Fruit fly (Drosophila melanogaster) whole organism, embryonic: Measurements from ENCODE around the gene CG43322.
A peak's percentile ranks its signal among the peaks of the same experiment; 100 is the strongest.

Experiments used
- Atf-2 ChIP-seq: fragments of 200-800 bp; sonication (Bioruptor generic); optimal IDR thresholded peaks from 2 replicates; lab custom pipeline; 2016; ENCODE audit warnings: missing biosample characterization, missing genetic modification characterization
- Atf3 ChIP-seq: fragments of 200-800 bp; sonication (Bioruptor generic); optimal IDR thresholded peaks from 3 replicates; lab custom pipeline; 2016; ENCODE audit warnings: missing biosample characterization, missing genetic modification characterization
- Bgb ChIP-seq: fragments of 200-800 bp; sonication (Bioruptor generic); IDR thresholded peaks from 2 replicates; pipeline ENCODE4 v1.3.6; 2022; ENCODE audit warnings: missing biosample characterization, missing genetic modification characterization; ENCODE audit not compliant: partially characterized antibody
- Bteb2 ChIP-seq: fragments of 200-800 bp; sonication (Bioruptor generic); optimal IDR thresholded peaks from 2 replicates; lab custom pipeline; 2016; ENCODE audit warnings: missing biosample characterization, missing genetic modification characterization
- CG11723 ChIP-seq: fragments of 200-800 bp; sonication (Bioruptor generic); optimal IDR thresholded peaks from 2 replicates; lab custom pipeline; 2017; ENCODE audit warnings: missing biosample characterization, mild to moderate bottlenecking, missing genetic modification characterization
- CG14050 ChIP-seq: fragments of 200-800 bp; sonication (Bioruptor generic); IDR thresholded peaks from 3 replicates; pipeline ENCODE4 v1.3.6; 2022; ENCODE audit warnings: missing biosample characterization, missing genetic modification characterization
- CG17359 ChIP-seq: fragments of 200-800 bp; sonication (Bioruptor generic); optimal IDR thresholded peaks from 3 replicates; lab custom pipeline; 2018; ENCODE audit warnings: missing biosample characterization, mild to moderate bottlenecking, missing genetic modification characterization, moderate library complexity
- CG17829 ChIP-seq: fragments of 200-800 bp; optimal IDR thresholded peaks from 2 replicates; lab custom pipeline; 2019; ENCODE audit warnings: missing biosample characterization, mild to moderate bottlenecking, missing genetic modification characterization, moderate library complexity
- CG18476 ChIP-seq: fragments of 200-800 bp; sonication (Bioruptor generic); optimal IDR thresholded peaks from 2 replicates; lab custom pipeline; 2016; ENCODE audit warnings: missing biosample characterization, mild to moderate bottlenecking, missing genetic modification characterization
- CG2889 ChIP-seq: fragments of 200-800 bp; sonication (Bioruptor generic); IDR thresholded peaks from 3 replicates; pipeline ENCODE4 v1.3.6; 2022; ENCODE audit warnings: missing biosample characterization, missing genetic modification characterization
- CG32532 ChIP-seq: fragments of 200-800 bp; sonication (Bioruptor generic); IDR thresholded peaks from 2 replicates; pipeline ENCODE4 v1.3.6; 2022; ENCODE audit warnings: missing biosample characterization, missing genetic modification characterization
- CG34224 ChIP-seq: fragments of 200-800 bp; sonication (Bioruptor generic); IDR thresholded peaks from 3 replicates; pipeline ENCODE4 v1.3.6; 2022; ENCODE audit warnings: missing biosample characterization, missing genetic modification characterization; ENCODE audit not compliant: partially characterized antibody
- CG5245 ChIP-seq: fragments of 200-800 bp; sonication (Bioruptor generic); optimal IDR thresholded peaks from 3 replicates; lab custom pipeline; 2016; ENCODE audit warnings: missing biosample characterization, missing genetic modification characterization
- CG6683 ChIP-seq: fragments of 200-800 bp; sonication (Bioruptor generic); optimal IDR thresholded peaks from 2 replicates; lab custom pipeline; 2017; ENCODE audit warnings: missing biosample characterization, mild to moderate bottlenecking, missing genetic modification characterization, missing genetic modification reagents
- CG7745 ChIP-seq: fragments of 200-800 bp; sonication (Bioruptor generic); optimal IDR thresholded peaks from 2 replicates; lab custom pipeline; 2018; ENCODE audit warnings: missing biosample characterization, mild to moderate bottlenecking, missing genetic modification characterization, moderate library complexity
- Deaf1 ChIP-seq: fragments of 200-800 bp; optimal IDR thresholded peaks from 3 replicates; lab custom pipeline; 2019; ENCODE audit warnings: missing biosample characterization, mild to moderate bottlenecking, missing genetic modification characterization, moderate library complexity
- Elba2 ChIP-seq: fragments of 200-800 bp; sonication (Bioruptor generic); optimal IDR thresholded peaks from 3 replicates; lab custom pipeline; 2016; ENCODE audit warnings: missing biosample characterization, missing genetic modification characterization
- Ets97D ChIP-seq: fragments of 200-800 bp; sonication (Bioruptor generic); optimal IDR thresholded peaks from 3 replicates; lab custom pipeline; 2016; ENCODE audit warnings: missing biosample characterization, missing genetic modification characterization
- GATAe ChIP-seq: fragments of 200-800 bp; sonication (Bioruptor generic); conservative IDR thresholded peaks from 2 replicates; pipeline ENCODE4 v1.3.6; 2022; ENCODE audit warnings: missing biosample characterization, missing genetic modification characterization
- Gug ChIP-seq: fragments of 200-800 bp; sonication (Bioruptor generic); IDR thresholded peaks from 4 replicates; pipeline ENCODE4 v1.3.6; 2022; ENCODE audit warnings: missing biosample characterization, missing genetic modification characterization
- Hsf ChIP-seq: fragments of 200-800 bp; sonication (Bioruptor generic); optimal IDR thresholded peaks from 3 replicates; lab custom pipeline; 2016; ENCODE audit warnings: missing biosample characterization, missing genetic modification characterization
- MTF-1 ChIP-seq: fragments of 200-800 bp; sonication (Bioruptor generic); optimal IDR thresholded peaks from 2 replicates; lab custom pipeline; 2018; ENCODE audit warnings: missing biosample characterization, mild to moderate bottlenecking, missing genetic modification characterization, borderline replicate concordance
- NC2β ChIP-seq: fragments of 200-800 bp; sonication (Bioruptor generic); optimal IDR thresholded peaks from 2 replicates; lab custom pipeline; 2016; ENCODE audit warnings: missing biosample characterization, missing genetic modification characterization
- Nf-YB ChIP-seq: fragments of 200-800 bp; sonication (Bioruptor generic); optimal IDR thresholded peaks from 3 replicates; lab custom pipeline; 2019; ENCODE audit warnings: missing biosample characterization, mild to moderate bottlenecking, missing genetic modification characterization, moderate library complexity
- Ssrp ChIP-seq: fragments of 200-800 bp; sonication (Bioruptor generic); optimal IDR thresholded peaks from 2 replicates; lab custom pipeline; 2018; ENCODE audit warnings: missing biosample characterization, mild to moderate bottlenecking, missing genetic modification characterization, moderate library complexity
- Tbp ChIP-seq: fragments of >200 bp; optimal IDR thresholded peaks from 2 replicates; lab custom pipeline; 2018; ENCODE audit warnings: missing biosample characterization, missing genetic modification characterization
- ac ChIP-seq: fragments of 200-800 bp; sonication (Bioruptor generic); optimal IDR thresholded peaks from 3 replicates; lab custom pipeline; 2017; ENCODE audit warnings: missing biosample characterization, mild to moderate bottlenecking, missing genetic modification characterization
- amos ChIP-seq: fragments of 200-800 bp; sonication (Bioruptor generic); IDR thresholded peaks from 2 replicates; pipeline ENCODE4 v1.3.6; 2022; ENCODE audit warnings: missing biosample characterization, missing genetic modification characterization; ENCODE audit not compliant: partially characterized antibody
- ato ChIP-seq: fragments of 200-800 bp; sonication (Bioruptor generic); IDR thresholded peaks from 2 replicates; pipeline ENCODE4 v1.3.6; 2022; ENCODE audit warnings: missing biosample characterization, missing genetic modification characterization; ENCODE audit not compliant: partially characterized antibody
- az2 ChIP-seq: fragments of 200-800 bp; sonication (Bioruptor generic); optimal IDR thresholded peaks from 3 replicates; lab custom pipeline; 2016; ENCODE audit warnings: missing biosample characterization, missing genetic modification characterization
- chn ChIP-seq: fragments of 200-800 bp; sonication (Bioruptor generic); optimal IDR thresholded peaks from 2 replicates; lab custom pipeline; 2016; ENCODE audit warnings: missing biosample characterization, missing genetic modification characterization
- cwo ChIP-seq: fragments of 200-800 bp; sonication (Bioruptor generic); optimal IDR thresholded peaks from 3 replicates; lab custom pipeline; 2017; ENCODE audit warnings: missing biosample characterization, missing genetic modification characterization, mild to moderate bottlenecking, moderate library complexity, missing genetic modification reagents
- dmrt11E ChIP-seq: fragments of 200-800 bp; sonication (Bioruptor generic); optimal IDR thresholded peaks from 3 replicates; lab custom pipeline; 2018; ENCODE audit warnings: missing biosample characterization, mild to moderate bottlenecking, missing genetic modification characterization, moderate library complexity
- fd64A ChIP-seq: fragments of 200-800 bp; sonication (Bioruptor generic); optimal IDR thresholded peaks from 3 replicates; lab custom pipeline; 2018; ENCODE audit warnings: missing biosample characterization, mild to moderate bottlenecking, missing genetic modification characterization
- fu2 ChIP-seq: fragments of 200-800 bp; sonication (Bioruptor generic); optimal IDR thresholded peaks from 2 replicates; lab custom pipeline; 2016; ENCODE audit warnings: missing biosample characterization, missing genetic modification characterization
- gce ChIP-seq: fragments of 200-800 bp; sonication (Bioruptor generic); IDR thresholded peaks from 3 replicates; pipeline ENCODE4 v1.3.6; 2022; ENCODE audit warnings: missing biosample characterization, missing genetic modification characterization
- lbe ChIP-seq: fragments of 200-800 bp; sonication (Bioruptor generic); optimal IDR thresholded peaks from 2 replicates; lab custom pipeline; 2016; ENCODE audit warnings: missing biosample characterization, mild to moderate bottlenecking, missing genetic modification characterization
- luna ChIP-seq: fragments of 200-800 bp; sonication (Bioruptor generic); optimal IDR thresholded peaks from 2 replicates; lab custom pipeline; 2016; ENCODE audit warnings: missing biosample characterization, missing genetic modification characterization
- maf-S ChIP-seq: fragments of 200-800 bp; sonication (Bioruptor generic); optimal IDR thresholded peaks from 2 replicates; lab custom pipeline; 2016; ENCODE audit warnings: missing biosample characterization, missing genetic modification characterization
- mirr ChIP-seq: fragments of 200-800 bp; sonication (Bioruptor generic); optimal IDR thresholded peaks from 3 replicates; lab custom pipeline; 2018; ENCODE audit warnings: missing biosample characterization, mild to moderate bottlenecking, missing genetic modification characterization
- pan ChIP-seq, 4 experiments: fragments of >200 bp in 3 of 4; fragments of 200-800 bp in 1 of 4; sonication (Bioruptor generic) in 1 of 4; optimal IDR thresholded peaks in 3 of 4; IDR thresholded peaks in 1 of 4; 2 replicates each; pipeline versions ENCODE4 v1.3.6 to Lab custom; 2017 to 2022; ENCODE audit warnings: missing biosample characterization in 2 of 4, missing genetic modification characterization in 2 of 4, mixed read lengths in 1 of 4
- pzg ChIP-seq: fragments of 200-800 bp; sonication (Bioruptor generic); optimal IDR thresholded peaks from 3 replicates; lab custom pipeline; 2018; ENCODE audit warnings: missing biosample characterization, mild to moderate bottlenecking, missing genetic modification characterization, moderate library complexity
- sd ChIP-seq: fragments of 200-800 bp; sonication (Bioruptor generic); optimal IDR thresholded peaks from 3 replicates; lab custom pipeline; 2018; ENCODE audit warnings: missing biosample characterization, mild to moderate bottlenecking, missing genetic modification characterization, moderate library complexity
- sens ChIP-seq: fragments of 200-800 bp; sonication (Bioruptor generic); peaks from one replicate; lab custom pipeline; 2016; ENCODE audit warnings: missing biosample characterization, missing genetic modification characterization
- tap ChIP-seq: fragments of 200-800 bp; optimal IDR thresholded peaks from 3 replicates; lab custom pipeline; 2019; ENCODE audit warnings: missing biosample characterization, mild to moderate bottlenecking, missing genetic modification characterization, moderate library complexity
- tgo ChIP-seq: fragments of 200-800 bp; sonication (Bioruptor generic); IDR thresholded peaks from 3 replicates; pipeline ENCODE4 v1.3.6; 2022; ENCODE audit warnings: missing biosample characterization, missing genetic modification characterization
- tup ChIP-seq: fragments of 200-800 bp; sonication (Bioruptor generic); optimal IDR thresholded peaks from 2 replicates; lab custom pipeline; 2016; ENCODE audit warnings: missing biosample characterization, mild to moderate bottlenecking, missing genetic modification characterization, moderate library complexity
- wdn ChIP-seq: fragments of 200-800 bp; sonication (Bioruptor generic); IDR thresholded peaks from 2 replicates; pipeline ENCODE4 v1.3.6; 2022; ENCODE audit warnings: missing biosample characterization, missing genetic modification characterization
- wek ChIP-seq: fragments of 200-800 bp; sonication (Bioruptor generic); optimal IDR thresholded peaks from 3 replicates; lab custom pipeline; 2018; ENCODE audit warnings: missing biosample characterization, mild to moderate bottlenecking, missing genetic modification characterization, moderate library complexity

Gene CG43322

dm6 chr2L:6968013-6968517 lies 45.1 kb upstream of the CG43322 start (continued):
- peak; percentile 64 for TF ChIP-seq CG34224 (GFP tag; lab: Robert Waterston, UW)
- TF ChIP-seq luna = peak; percentile 10
- TF ChIP-seq CG14050 (GFP tag; lab: Robert Waterston, UW) = peak; percentile 24; the same call in 2 of the 3 replicates
- TF ChIP-seq CG7745 = no peak
- TF ChIP-seq pan (optimal IDR thresholded peaks at IDR 0.05; lab: Kevin White, UChicago) = peak in 1 of 2 experiments; percentile 52
- TF ChIP-seq pan (GFP tag; optimal IDR thresholded peaks at IDR 0.05 in 1 of 2, IDR thresholded peaks at IDR 0.05 in 1 of 2) = no peak
- peak; percentile 23 for TF ChIP-seq Atf3 (GFP tag; lab: Kevin White, UChicago)
- no peak for TF ChIP-seq gce
- no peak for TF ChIP-seq mirr
- TF ChIP-seq CG5245 = peak; percentile 26
- peak; percentile 78 for TF ChIP-seq sd (tag; lab: Kevin White, UChicago)
- peak; percentile 38 for TF ChIP-seq Atf-2 (GFP tag; lab: Kevin White, UChicago)
- TF ChIP-seq Tbp (GFP tag; lab: Kevin White, UChicago) = no peak
- TF ChIP-seq MTF-1 (GFP tag; lab: Kevin White, UChicago) = no peak
- no peak for TF ChIP-seq fd64A (GFP tag; lab: Kevin White, UChicago)
- TF ChIP-seq fu2 (GFP tag; lab: Kevin White, UChicago) = peak; percentile 61
- peak; percentile 75 for TF ChIP-seq Bgb (GFP tag; lab: Robert Waterston, UW)
- TF ChIP-seq CG2889 (GFP tag; lab: Robert Waterston, UW) = peak; percentile 93
- no peak for TF ChIP-seq Ssrp
- peak; percentile 30 for TF ChIP-seq dmrt11E
- peak; percentile 42 for TF ChIP-seq Bteb2 (GFP tag; lab: Kevin White, UChicago)
- TF ChIP-seq amos = peak; percentile 75
- no peak for TF ChIP-seq cwo (GFP tag; lab: Kevin White, UChicago)
- peak; percentile 9 for TF ChIP-seq maf-S (GFP tag; lab: Kevin White, UChicago)
- peak; percentile 92 for TF ChIP-seq sens
- peak; percentile 52 for TF ChIP-seq NC2β (GFP tag; lab: Kevin White, UChicago)
- TF ChIP-seq lbe (GFP tag; lab: Kevin White, UChicago) = peak; percentile 4
- TF ChIP-seq wek (GFP tag; lab: Kevin White, UChicago) = peak; percentile 26
- no peak for TF ChIP-seq Elba2 (GFP tag; lab: Kevin White, UChicago)
- peak; percentile 12 for TF ChIP-seq CG18476
- peak; percentile 59 for TF ChIP-seq Hsf (GFP tag; lab: Kevin White, UChicago)
- TF ChIP-seq CG32532 (GFP tag; lab: Robert Waterston, UW) = peak; percentile 20; the same call in 1 of the 2 replicates
- TF ChIP-seq Nf-YB (GFP tag; lab: Kevin White, UChicago) = peak; percentile 6
- peak; percentile 40 for TF ChIP-seq az2 (GFP tag; lab: Kevin White, UChicago)
- TF ChIP-seq Ets97D (GFP tag; lab: Kevin White, UChicago) = peak; percentile 49
- peak; percentile 43 for TF ChIP-seq chn (GFP tag; lab: Kevin White, UChicago)
- peak; percentile 30 for TF ChIP-seq Deaf1 (tag; lab: Kevin White, UChicago)
- peak; percentile 55 for TF ChIP-seq ato
- no peak for TF ChIP-seq GATAe (GFP tag; lab: Robert Waterston, UW)
- TF ChIP-seq tgo = peak; percentile 31; the same call in 1 of the 3 replicates
- TF ChIP-seq tup (GFP tag; lab: Kevin White, UChicago) = no peak
- TF ChIP-seq pzg = peak; percentile 46
- TF ChIP-seq CG11723 (GFP tag; lab: Kevin White, UChicago) = no peak
- TF ChIP-seq tap (tag; lab: Kevin White, UChicago) = peak; percentile 45
- no peak for TF ChIP-seq CG6683 (GFP tag; lab: Kevin White, UChicago)
- no peak for TF ChIP-seq ac (GFP tag; lab: Kevin White, UChicago)
- TF ChIP-seq wdn = 0 out of 2 replicates have a peak, but pooled peaks have one; percentile 44
- peak; percentile 26 for TF ChIP-seq CG17359 (tag; lab: Kevin White, UChicago)
- peak; percentile 67 for TF ChIP-seq Gug (GFP tag; lab: Robert Waterston, UW)
- TF ChIP-seq CG17829 (tag; lab: Kevin White, UChicago) = peak; percentile 20
